Fruit fly (Drosophila melanogaster) S2 (cell line): ENCODE data around the gene Pfdn1.

Source experiments
- CG8478 ChIP-seq: fragments of >200 bp; optimal IDR thresholded peaks from 2 replicates; lab custom pipeline; 2018
- CTCF ChIP-seq, 2 experiments: fragments of >200 bp; optimal IDR thresholded peaks; 2 replicates each; lab custom pipeline; 2018

The Pfdn1 gene

DNA sequence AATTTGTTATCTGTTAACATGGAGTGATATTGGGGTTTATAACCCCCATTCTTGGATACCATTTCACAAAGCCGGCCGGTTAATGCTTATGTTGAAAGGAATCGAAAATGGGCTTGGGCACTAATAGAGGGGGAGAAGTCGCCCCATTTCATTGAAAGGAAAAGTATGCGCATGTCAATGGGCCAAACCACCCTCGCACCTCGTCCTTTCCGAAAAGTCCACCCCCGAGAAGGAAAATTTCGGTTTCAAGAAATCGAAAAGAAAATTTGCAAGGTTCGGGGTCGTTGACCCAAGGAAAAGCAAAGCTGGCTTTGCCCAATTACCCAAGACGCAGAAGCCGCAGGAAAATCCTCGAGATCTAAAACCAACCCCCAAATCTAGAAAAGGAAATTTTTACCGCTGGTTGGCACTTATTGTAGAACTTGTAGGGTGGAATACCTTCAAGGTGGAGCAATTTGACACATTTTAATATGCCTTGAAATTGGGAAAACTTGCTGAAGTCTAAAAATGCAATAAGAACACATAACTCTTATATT is 8.0 kb downstream of the Pfdn1 start:
- TF ChIP-seq CG8478 (no peak), CTCF (optimal IDR thresholded peaks at IDR 0.05; lab: Kevin White, UChicago) (no peak)

dm6 chr2L:6077632-6078031 is 8.8 kb downstream of the Pfdn1 start:
- TF ChIP-seq CG8478, result no peak
- TF ChIP-seq CTCF (optimal IDR thresholded peaks at IDR 0.05; lab: Kevin White, UChicago), result no peak

DNA sequence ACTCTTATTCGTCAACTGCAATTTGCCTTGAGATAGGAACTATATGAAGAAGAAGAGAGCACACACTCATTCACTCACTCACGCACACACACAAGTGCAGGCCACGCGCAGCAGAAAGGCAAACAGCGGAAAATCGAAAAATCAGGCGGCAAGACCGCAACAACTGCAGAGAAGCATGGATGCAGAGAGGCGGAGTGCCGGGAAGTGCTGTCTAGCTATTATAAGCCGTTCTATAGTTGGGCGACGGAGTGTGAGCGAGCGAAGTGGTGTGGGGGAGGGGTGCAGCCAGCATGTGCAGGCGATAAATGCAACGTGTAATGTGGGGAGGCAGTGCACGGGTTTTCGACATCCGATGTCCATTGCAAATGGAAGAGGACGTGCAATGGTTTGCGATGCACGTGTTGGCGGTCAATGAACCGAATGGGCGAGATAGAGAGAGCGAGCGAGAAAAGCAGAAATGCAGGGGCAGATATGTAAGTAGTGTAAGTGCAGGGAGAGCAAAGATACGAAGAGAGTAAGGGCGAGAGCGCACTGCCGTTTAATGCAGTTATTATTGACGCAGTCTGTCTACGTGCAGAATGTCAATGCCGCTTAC is 10.0 kb downstream of the Pfdn1 start:
- no peak for TF ChIP-seq CTCF (optimal IDR thresholded peaks at IDR 0.05; lab: Kevin White, UChicago)
- TF ChIP-seq CG8478, result no peak

dm6 chr2L:6080329-6080728 is 11.4 kb downstream of the Pfdn1 start:
- TF ChIP-seq CG8478 (no peak), CTCF (optimal IDR thresholded peaks at IDR 0.05; lab: Kevin White, UChicago) (no peak)

dm6 chr2L:6081134-6081832 is 12.4 kb downstream of the Pfdn1 start:
- TF ChIP-seq CTCF (optimal IDR thresholded peaks at IDR 0.05; lab: Kevin White, UChicago) (no peak), CG8478 (no peak)

DNA sequence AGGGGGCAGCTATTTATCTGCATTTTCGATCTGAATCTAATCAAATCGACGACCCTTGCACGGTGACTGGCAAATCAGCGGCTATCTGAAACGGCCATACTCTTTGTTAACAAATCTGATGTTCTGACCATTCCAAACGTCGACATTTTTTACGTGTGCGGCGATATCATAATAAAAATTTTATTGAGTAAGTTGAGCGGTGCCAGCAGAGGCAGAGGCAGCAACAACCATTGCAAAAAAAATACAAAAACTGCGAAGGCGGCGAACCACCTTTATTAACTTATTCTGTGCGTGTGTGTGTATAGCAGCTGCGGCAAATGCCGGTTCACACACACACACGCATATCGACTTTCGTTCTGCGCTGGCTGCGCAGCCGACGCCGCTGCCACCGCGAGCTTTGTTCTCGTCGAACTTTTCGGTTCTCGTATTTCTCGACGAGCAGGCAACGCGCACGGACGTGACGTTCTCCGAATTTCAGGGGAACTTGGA is 13.3 kb downstream of the Pfdn1 start, which contains the start of gene Kr-h1:
Kr-h1 (plus strand) TSS at position 447 of the 489 bp plus-strand sequence.
- TF ChIP-seq CG8478 (no peak), CTCF (optimal IDR thresholded peaks at IDR 0.05; lab: Kevin White, UChicago) (no peak)

DNA sequence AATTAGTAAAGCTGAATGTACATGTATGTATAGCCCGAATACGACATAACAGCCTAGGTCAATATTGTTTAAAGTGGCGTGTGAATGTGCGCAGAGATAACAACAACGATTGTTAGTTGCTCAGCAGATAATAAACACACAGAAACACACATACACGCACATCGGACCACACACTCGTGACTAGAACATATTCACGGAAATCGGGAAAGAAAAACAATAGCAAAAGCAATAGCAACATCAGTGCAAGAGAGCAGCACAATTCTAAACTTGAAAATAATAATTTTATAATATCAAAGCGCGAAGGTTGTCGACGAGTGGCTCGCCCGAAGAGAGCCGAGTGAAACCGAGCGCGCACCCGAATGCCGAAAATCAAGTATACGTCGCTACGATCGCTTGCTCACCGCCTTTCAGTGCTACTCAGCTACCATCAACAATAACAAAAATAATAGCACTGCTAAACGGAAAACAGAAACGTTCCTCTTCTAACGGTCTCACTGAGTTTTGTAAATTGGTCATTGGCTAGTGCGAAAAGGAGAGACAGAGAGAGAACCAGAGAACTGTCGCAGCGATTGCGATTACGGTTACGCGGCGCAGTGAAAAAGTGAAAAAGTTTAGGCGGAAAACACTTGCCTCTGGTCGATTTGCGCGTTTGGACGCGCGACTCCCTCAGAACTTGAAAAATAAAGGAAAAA is 14.2 kb downstream of the Pfdn1 start:
- no peak for TF ChIP-seq CTCF (optimal IDR thresholded peaks at IDR 0.05; lab: Kevin White, UChicago)
- no peak for TF ChIP-seq CG8478

DNA sequence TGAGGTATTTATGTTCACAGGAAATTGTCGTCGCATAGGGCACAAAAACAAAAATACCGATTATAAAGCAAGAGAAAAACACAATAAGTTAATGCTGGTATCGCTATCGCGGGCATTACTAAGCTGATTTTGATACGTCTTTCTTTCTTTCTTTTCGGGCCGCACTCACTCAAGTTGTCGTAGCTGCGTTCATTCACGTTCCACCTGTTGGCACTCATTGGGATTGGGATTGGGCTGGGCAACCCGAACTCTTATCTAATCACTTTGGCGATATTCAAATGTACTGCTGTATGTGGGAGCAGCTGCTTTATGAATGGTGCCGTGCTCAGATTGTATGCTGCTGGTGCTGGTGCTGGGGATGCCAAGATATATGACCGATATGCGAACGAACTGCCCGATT is 15.8 kb downstream of the Pfdn1 start:
- TF ChIP-seq CTCF (optimal IDR thresholded peaks at IDR 0.05; lab: Kevin White, UChicago), result no peak
- TF ChIP-seq CG8478, result no peak

- no peak for TF ChIP-seq CTCF (optimal IDR thresholded peaks at IDR 0.05; lab: Kevin White, UChicago)
- TF ChIP-seq CG8478, result no peak
Measured at dm6 chr2L:6085733-6086317, 16.9 kb downstream of the Pfdn1 start.

- TF ChIP-seq CTCF (optimal IDR thresholded peaks at IDR 0.05; lab: Kevin White, UChicago), result no peak
- no peak for TF ChIP-seq CG8478
Measured at dm6 chr2L:6086771-6087170, 17.9 kb downstream of the Pfdn1 start.

dm6 chr2L:6087685-6088084 is 18.8 kb downstream of the Pfdn1 start:
- TF ChIP-seq CTCF (optimal IDR thresholded peaks at IDR 0.05; lab: Kevin White, UChicago), result no peak
- no peak for TF ChIP-seq CG8478

DNA sequence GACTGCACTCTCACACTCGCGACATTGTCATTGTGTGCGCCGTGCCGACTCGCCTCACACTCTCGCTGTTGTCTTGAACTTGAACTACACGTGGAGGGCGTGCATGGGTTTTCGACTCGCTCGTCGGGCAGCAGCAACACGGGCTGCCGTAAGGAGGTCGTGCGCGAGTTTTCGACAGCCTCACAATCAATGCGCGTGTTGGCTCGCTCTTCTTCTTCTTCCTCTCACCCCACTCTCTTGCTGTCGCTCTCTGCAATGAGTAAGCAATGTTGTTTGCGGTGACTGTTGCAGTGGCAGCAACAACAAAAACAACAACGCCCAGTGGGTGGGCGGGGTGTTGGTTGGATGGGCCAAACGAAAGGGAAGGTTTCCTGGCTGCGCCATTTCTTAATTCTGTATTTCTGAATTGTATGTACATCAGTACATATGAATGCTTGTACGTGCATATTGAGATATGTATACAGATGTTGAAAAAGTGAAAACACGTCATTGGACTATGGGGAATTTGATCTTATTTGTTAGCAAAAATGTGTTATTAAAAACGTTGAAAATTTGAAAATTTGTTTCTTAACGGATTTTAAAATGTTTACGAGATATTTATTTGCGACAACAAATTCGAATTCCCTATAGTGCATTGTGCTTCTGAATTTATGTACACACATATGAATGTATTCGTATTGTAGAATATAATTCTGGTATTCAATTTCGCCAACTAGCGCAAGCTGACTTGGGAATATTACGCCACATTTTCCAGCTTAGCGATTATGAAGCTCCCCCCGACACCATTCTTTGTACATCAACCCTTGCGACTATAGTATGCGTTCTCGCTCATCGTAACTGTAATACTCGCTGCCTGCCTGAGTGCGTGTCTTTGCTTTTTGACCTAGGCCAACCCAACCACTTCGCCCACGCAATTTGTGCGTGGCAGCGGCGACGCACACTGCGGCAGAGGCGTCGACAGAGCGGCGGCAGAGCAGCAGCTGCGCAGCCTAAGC is 19.8 kb downstream of the Pfdn1 start:
- TF ChIP-seq CG8478 (no peak), CTCF (optimal IDR thresholded peaks at IDR 0.05; lab: Kevin White, UChicago) (no peak)

dm6 chr2L:6089604-6090198 is 20.8 kb downstream of the Pfdn1 start:
- TF ChIP-seq CG8478 (no peak), CTCF (optimal IDR thresholded peaks at IDR 0.05; lab: Kevin White, UChicago) (no peak)

DNA sequence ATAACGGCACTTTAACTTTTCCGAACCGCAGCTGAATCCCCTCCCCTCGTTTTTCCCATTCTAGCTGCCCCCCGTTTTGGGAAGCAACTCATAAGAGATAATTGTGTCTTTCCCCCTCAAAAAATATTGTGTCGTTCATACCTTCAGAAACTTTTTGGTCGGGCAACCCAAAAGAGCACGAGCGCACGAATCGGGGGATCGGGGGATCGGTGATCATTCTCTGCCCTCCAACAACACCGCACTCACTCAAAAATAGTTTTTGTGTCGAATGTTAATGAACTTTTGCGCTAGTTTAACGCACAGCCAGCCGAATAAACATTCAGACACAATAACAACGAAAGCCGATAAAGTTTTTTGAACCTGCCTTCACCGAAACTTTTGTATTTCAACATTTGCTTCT is 21.5 kb downstream of the Pfdn1 start:
- no peak for TF ChIP-seq CG8478
